Fruit fly (Drosophila melanogaster): ENCODE data around the gene Nhe2.
A peak's percentile ranks its signal among the peaks of the same experiment; 100 is the strongest.

Nhe2 gene

DNA sequence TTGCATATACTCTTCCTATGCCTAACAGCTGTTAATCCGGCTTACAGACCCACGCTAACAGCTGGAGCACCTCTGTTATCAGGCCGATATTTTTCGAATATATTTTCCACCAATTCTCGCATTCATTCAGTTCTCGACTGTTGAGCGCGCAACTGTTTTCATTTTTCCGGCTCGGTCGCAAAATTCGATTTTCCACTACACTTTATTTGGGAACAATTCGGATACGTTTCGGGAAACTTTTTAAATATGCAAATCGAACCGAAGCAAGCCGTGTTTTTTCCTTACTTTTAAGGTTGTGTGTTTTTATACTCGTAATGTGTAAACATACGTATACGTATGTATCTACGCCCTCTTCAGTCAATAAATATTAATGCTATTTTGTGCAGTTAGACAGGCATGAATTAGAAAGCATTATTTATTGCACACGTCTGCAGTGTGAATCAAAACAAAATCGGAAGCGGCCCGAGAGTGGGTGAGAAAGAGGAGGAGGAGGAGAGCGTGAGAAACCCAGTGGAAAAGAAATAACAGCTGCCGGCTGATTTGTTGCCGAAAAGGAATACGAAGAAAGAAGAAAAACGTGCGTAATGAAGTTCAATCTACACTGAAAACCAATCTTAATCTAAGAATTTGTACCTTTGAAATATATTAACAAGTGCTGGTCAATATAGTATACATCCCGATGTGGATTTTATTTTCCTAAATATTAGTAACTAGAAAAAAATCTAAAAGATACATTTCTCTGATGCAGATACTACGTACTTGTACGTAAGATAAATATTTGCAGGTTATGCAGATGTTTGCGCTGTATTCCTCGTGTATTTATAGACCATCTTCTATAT is 3.5 kb downstream of the Nhe2 start (continued):
- TF ChIP-seq HHEX (GFP tag; optimal IDR thresholded peaks at IDR 0.05) = peak; percentile 31
- no peak for TF ChIP-seq CG16863 (GFP tag; optimal IDR thresholded peaks at IDR 0.05)
- TF ChIP-seq Med (GFP tag) = peak; percentile 77
- no peak for TF ChIP-seq CG9876 (GFP tag; optimal IDR thresholded peaks at IDR 0.05)
- no peak for TF ChIP-seq ATbp (GFP tag; optimal IDR thresholded peaks at IDR 0.05)
- no peak for TF ChIP-seq CG3281 (GFP tag; optimal IDR thresholded peaks at IDR 0.05)
- no peak for TF ChIP-seq nerfin-1 (tag; optimal IDR thresholded peaks at IDR 0.05)
- no peak for TF ChIP-seq sqz (GFP tag; optimal IDR thresholded peaks at IDR 0.05)
- TF ChIP-seq CG11085 (GFP tag; IDR thresholded peaks at IDR 0.05) = no peak
- no peak for TF ChIP-seq CG17802 (tag; optimal IDR thresholded peaks at IDR 0.05)
- TF ChIP-seq ro (GFP tag; IDR thresholded peaks at IDR 0.05) = no peak
- TF ChIP-seq trem (tag; optimal IDR thresholded peaks at IDR 0.05) = no peak
- 0 out of 2 replicates have a peak, but pooled peaks have one; percentile 9 for TF ChIP-seq sisA (GFP tag; IDR thresholded peaks at IDR 0.05)
- no peak for TF ChIP-seq pros (GFP tag; optimal IDR thresholded peaks at IDR 0.05)
- no peak for TF ChIP-seq ash1 (GFP tag; optimal IDR thresholded peaks at IDR 0.05)
- no peak; the same call in 2 of the 3 replicates for TF ChIP-seq CG16813 (GFP tag; IDR thresholded peaks at IDR 0.05; ENCODE audit: partially characterized antibody)
- TF ChIP-seq CG10267 (tag; optimal IDR thresholded peaks at IDR 0.05) = no peak
- TF ChIP-seq nmo (GFP tag; optimal IDR thresholded peaks at IDR 0.05) = peak; percentile 23
- peak; percentile 12 for TF ChIP-seq CG2712 (tag; optimal IDR thresholded peaks at IDR 0.05)
- TF ChIP-seq stwl (tag; optimal IDR thresholded peaks at IDR 0.05) = peak; percentile 23
- TF ChIP-seq cas (GFP tag; IDR thresholded peaks at IDR 0.05) = no peak
- TF ChIP-seq gsb (GFP tag; IDR thresholded peaks at IDR 0.05) = no peak
- no peak for TF ChIP-seq sens-2 (GFP tag; IDR thresholded peaks at IDR 0.05)
- TF ChIP-seq rib (GFP tag; IDR thresholded peaks at IDR 0.05) = no peak
- peak; percentile 42 for TF ChIP-seq gem (tag; optimal IDR thresholded peaks at IDR 0.05)
- TF ChIP-seq CG16779 (GFP tag; IDR thresholded peaks at IDR 0.05) = no peak
- peak; percentile 49 for TF ChIP-seq Scr (GFP tag; IDR thresholded peaks at IDR 0.05; ENCODE audit: partially characterized antibody)
- TF ChIP-seq Pdp1 (GFP tag; optimal IDR thresholded peaks at IDR 0.05) = peak in 1 of 2 experiments; percentile 31
- TF ChIP-seq mld (GFP tag; IDR thresholded peaks at IDR 0.05; ENCODE audit: partially characterized antibody) = no peak
- TF ChIP-seq ara (GFP tag; IDR thresholded peaks at IDR 0.05) = no peak
- TF ChIP-seq CG9727 (GFP tag; optimal IDR thresholded peaks at IDR 0.05) = no peak
- no peak for TF ChIP-seq nerfin-2 (GFP tag; IDR thresholded peaks at IDR 0.05; ENCODE audit: partially characterized antibody)
- TF ChIP-seq CG2875 (GFP tag; optimal IDR thresholded peaks at IDR 0.05) = no peak
- no peak for TF ChIP-seq CG7928 (GFP tag; optimal IDR thresholded peaks at IDR 0.05)
- TF ChIP-seq repo (GFP tag; optimal IDR thresholded peaks at IDR 0.05) = no peak
- peak; percentile 62 for TF ChIP-seq psq (GFP tag; optimal IDR thresholded peaks at IDR 0.05)
- TF ChIP-seq CG1647 (GFP tag; optimal IDR thresholded peaks at IDR 0.05) = no peak
- TF ChIP-seq ems (GFP tag; optimal IDR thresholded peaks at IDR 0.05) = no peak
- peak in 1 of 2 experiments; percentile 2 for TF ChIP-seq crp (GFP tag; optimal IDR thresholded peaks at IDR 0.05)
- TF ChIP-seq CG11093 (GFP tag; IDR thresholded peaks at IDR 0.05) = no peak
- TF ChIP-seq Dll (GFP tag; IDR thresholded peaks at IDR 0.05; ENCODE audit: partially characterized antibody) = 0 out of 4 replicates have a peak, but pooled peaks have one; percentile 14
- peak; percentile 16 for TF ChIP-seq CG8388 (GFP tag; optimal IDR thresholded peaks at IDR 0.05)
- no peak for TF ChIP-seq CG10959 (GFP tag; IDR thresholded peaks at IDR 0.05)
- TF ChIP-seq vvl (GFP tag; IDR thresholded peaks at IDR 0.05) = peak; percentile 15; the same call in 1 of the 2 replicates
- no peak for TF ChIP-seq chif (GFP tag; optimal IDR thresholded peaks at IDR 0.05)
- TF ChIP-seq oc (tag; optimal IDR thresholded peaks at IDR 0.05) = no peak
- no peak for TF ChIP-seq CG31224 (GFP tag; IDR thresholded peaks at IDR 0.05)
- peak; percentile 17 for TF ChIP-seq CG17385 (GFP tag; optimal IDR thresholded peaks at IDR 0.05)

Measured in whole organism, embryonic.